Worm (Caenorhabditis elegans) whole organism, L1 larva: ENCODE results near the gene srv-5.

Experiments used
- C04F5.9 ChIP-seq: sonication (generic microtip); optimal IDR thresholded peaks from 2 replicates; lab custom pipeline; 2016; ENCODE audit warnings: missing genetic modification characterization, missing compliant biosample characterization
- C16A3.4 ChIP-seq: fragments of 150-350 bp; optimal IDR thresholded peaks from 2 replicates; lab custom pipeline; 2014; ENCODE audit warnings: missing biosample characterization, missing genetic modification characterization
- F16B12.6 ChIP-seq: fragments of 150-350 bp; optimal IDR thresholded peaks from 2 replicates; lab custom pipeline; 2014; ENCODE audit warnings: missing biosample characterization, missing genetic modification characterization
- Y116A8C.19 ChIP-seq: sonication (generic microtip); optimal IDR thresholded peaks from 2 replicates; lab custom pipeline; 2016; ENCODE audit warnings: missing compliant biosample characterization, missing genetic modification characterization, borderline replicate concordance
- aha-1 ChIP-seq: fragments of 150-350 bp; optimal IDR thresholded peaks from 2 replicates; lab custom pipeline; 2014; ENCODE audit warnings: missing biosample characterization, missing genetic modification characterization
- alr-1 ChIP-seq: fragments of 200-800 bp; sonication (Bioruptor generic); optimal IDR thresholded peaks from 2 replicates; lab custom pipeline; 2018; ENCODE audit warnings: borderline replicate concordance, mild to moderate bottlenecking, missing genetic modification characterization, missing compliant biosample characterization
- blmp-1 ChIP-seq: fragments of 150-350 bp; optimal IDR thresholded peaks from 2 replicates; lab custom pipeline; 2014; ENCODE audit warnings: missing biosample characterization, missing genetic modification characterization
- ceh-63 ChIP-seq: fragments of 200-800 bp; sonication (Bioruptor generic); optimal IDR thresholded peaks from 2 replicates; lab custom pipeline; 2018; ENCODE audit warnings: mild to moderate bottlenecking, missing genetic modification characterization, missing compliant biosample characterization
- ceh-8 ChIP-seq: fragments of 200-800 bp; sonication (Bioruptor generic); optimal IDR thresholded peaks from 2 replicates; lab custom pipeline; 2018; ENCODE audit warnings: mild to moderate bottlenecking, missing genetic modification characterization, moderate library complexity, missing compliant biosample characterization
- ceh-82 ChIP-seq, 3 experiments: fragments of 150-350 bp in 1 of 3; sonication (generic microtip) in 2 of 3; optimal IDR thresholded peaks; 2 replicates each; lab custom pipeline; 2014 to 2017; ENCODE audit warnings: missing biosample characterization in 3 of 3, missing genetic modification characterization in 3 of 3
- ceh-88 ChIP-seq: fragments of 200-800 bp; sonication (Bioruptor generic); IDR thresholded peaks from 2 replicates; pipeline ENCODE4 v1.3.6; 2022; ENCODE audit warnings: missing genetic modification characterization, missing compliant biosample characterization
- ceh-90 ChIP-seq: sonication (generic microtip); optimal IDR thresholded peaks from 2 replicates; lab custom pipeline; 2016; ENCODE audit warnings: missing genetic modification characterization, missing compliant biosample characterization
- dpl-1 ChIP-seq, 3 experiments: fragments of 150-350 bp in 2 of 3; sonication (generic microtip) in 1 of 3; optimal IDR thresholded peaks; 2 replicates each; lab custom pipeline; 2014 to 2017; ENCODE audit warnings: missing biosample characterization in 3 of 3, missing genetic modification characterization in 3 of 3, missing genetic modification reagents in 3 of 3
- dsc-1 ChIP-seq: sonication (generic microtip); optimal IDR thresholded peaks from 2 replicates; lab custom pipeline; 2016; ENCODE audit warnings: mild to moderate bottlenecking, missing genetic modification characterization, missing compliant biosample characterization
- efl-1 ChIP-seq, 4 experiments: fragments of 150-350 bp; optimal IDR thresholded peaks in 3 of 4; peaks in 1 of 4; 1 replicate in 1 of 4; 2 replicates in 3 of 4; lab custom pipeline; 2014; ENCODE audit warnings: missing biosample characterization in 2 of 4, missing genetic modification characterization in 2 of 4, missing genetic modification reagents in 2 of 4
- efl-3 ChIP-seq: fragments of 200-800 bp; sonication (Bioruptor generic); optimal IDR thresholded peaks from 2 replicates; lab custom pipeline; 2018; ENCODE audit warnings: mild to moderate bottlenecking, missing genetic modification characterization, missing compliant biosample characterization
- egl-13 ChIP-seq: sonication (generic microtip); optimal IDR thresholded peaks from 2 replicates; lab custom pipeline; 2016; ENCODE audit warnings: missing genotype, missing genetic modification reagents, missing genetic modification characterization, missing compliant biosample characterization
- elt-2 ChIP-seq: sonication (generic microtip); optimal IDR thresholded peaks from 2 replicates; lab custom pipeline; 2016; ENCODE audit warnings: missing genetic modification characterization, mild to moderate bottlenecking, inconsistent platforms, missing compliant biosample characterization, missing genetic modification reagents
- elt-3 ChIP-seq, 6 experiments: fragments of 150-350 bp in 1 of 6; sonication (generic microtip); optimal IDR thresholded peaks; 2 replicates each; lab custom pipeline; 2017 to 2018; ENCODE audit warnings: missing biosample characterization in 6 of 6, missing genetic modification characterization in 6 of 6, inconsistent platforms in 1 of 6
- fkh-10 ChIP-seq: sonication (generic microtip); optimal IDR thresholded peaks from 2 replicates; lab custom pipeline; 2017; ENCODE audit warnings: missing biosample characterization, missing genetic modification reagents, missing genetic modification characterization
- fkh-4 ChIP-seq: sonication (generic microtip); optimal IDR thresholded peaks from 2 replicates; lab custom pipeline; 2016; ENCODE audit warnings: missing compliant biosample characterization, missing genetic modification characterization, borderline replicate concordance
- fkh-8 ChIP-seq: sonication (generic microtip); optimal IDR thresholded peaks from 2 replicates; lab custom pipeline; 2016; ENCODE audit warnings: mild to moderate bottlenecking, missing genetic modification characterization, missing compliant biosample characterization
- grh-1 ChIP-seq: fragments of 200-800 bp; sonication (Bioruptor generic); IDR thresholded peaks from 2 replicates; pipeline ENCODE4 v1.3.6; 2022; ENCODE audit warnings: missing genetic modification reagents, missing genetic modification characterization, missing compliant biosample characterization
- hlh-17 ChIP-seq: fragments of 200-800 bp; sonication (Bioruptor generic); optimal IDR thresholded peaks from 2 replicates; lab custom pipeline; 2018; ENCODE audit warnings: missing genetic modification characterization, mild to moderate bottlenecking, missing compliant biosample characterization, moderate library complexity, borderline replicate concordance
- hlh-4 ChIP-seq: sonication (generic microtip); optimal IDR thresholded peaks from 2 replicates; lab custom pipeline; 2016; ENCODE audit warnings: mild to moderate bottlenecking, missing genetic modification characterization, missing compliant biosample characterization
- irx-1 ChIP-seq: sonication (generic microtip); optimal IDR thresholded peaks from 2 replicates; lab custom pipeline; 2016; ENCODE audit warnings: missing genetic modification characterization, missing compliant biosample characterization
- isw-1 ChIP-seq: fragments of 200-800 bp; sonication (Bioruptor generic); IDR thresholded peaks from 2 replicates; pipeline ENCODE4 v1.3.6; 2022; ENCODE audit warnings: missing genetic modification characterization, missing compliant biosample characterization
- jun-1 ChIP-seq: fragments of 150-350 bp; optimal IDR thresholded peaks from 2 replicates; lab custom pipeline; 2014; ENCODE audit warnings: missing biosample characterization, missing genetic modification reagents, missing genetic modification characterization
- lin-13 ChIP-seq: fragments of 150-350 bp; optimal IDR thresholded peaks from 2 replicates; lab custom pipeline; 2014; ENCODE audit warnings: missing biosample characterization, missing genetic modification reagents, missing genetic modification characterization
- lir-3 ChIP-seq: sonication (generic microtip); optimal IDR thresholded peaks from 2 replicates; lab custom pipeline; 2016; ENCODE audit warnings: mild to moderate bottlenecking, missing genetic modification characterization, moderate library complexity, missing compliant biosample characterization; ENCODE audit not compliant: poor library complexity
- lsy-2 ChIP-seq, 2 experiments: fragments of 150-350 bp; optimal IDR thresholded peaks; 2 replicates each; lab custom pipeline; 2014; ENCODE audit warnings: missing biosample characterization in 2 of 2, missing genetic modification characterization in 2 of 2
- mdl-1 ChIP-seq, 2 experiments: fragments of 150-350 bp; optimal IDR thresholded peaks; 2 replicates each; lab custom pipeline; 2014 to 2017; ENCODE audit warnings: missing biosample characterization in 2 of 2, missing genetic modification characterization in 2 of 2, inconsistent platforms in 1 of 2
- mef-2 ChIP-seq: fragments of 150-350 bp; optimal IDR thresholded peaks from 2 replicates; lab custom pipeline; 2014; ENCODE audit warnings: missing biosample characterization, missing genetic modification characterization
- mep-1 ChIP-seq: fragments of 150-350 bp; optimal IDR thresholded peaks from 2 replicates; lab custom pipeline; 2014; ENCODE audit warnings: missing biosample characterization, missing genetic modification characterization
- nhr-19 ChIP-seq: fragments of 200-800 bp; sonication (Bioruptor generic); conservative IDR thresholded peaks from 2 replicates; pipeline ENCODE4 v1.3.6; 2022; ENCODE audit warnings: missing genetic modification characterization, missing compliant biosample characterization
- nhr-20 ChIP-seq: sonication (generic microtip); optimal IDR thresholded peaks from 2 replicates; lab custom pipeline; 2016; ENCODE audit warnings: mild to moderate bottlenecking, missing genetic modification characterization, missing compliant biosample characterization
- nhr-71 ChIP-seq: sonication (generic microtip); optimal IDR thresholded peaks from 2 replicates; lab custom pipeline; 2016; ENCODE audit warnings: mild to moderate bottlenecking, missing genetic modification characterization, moderate library complexity, missing compliant biosample characterization
- nhr-85 ChIP-seq: sonication (generic microtip); peaks from one replicate; lab custom pipeline; 2016; ENCODE audit warnings: missing genetic modification characterization, inconsistent platforms, missing compliant biosample characterization
- pag-3 ChIP-seq: sonication (generic microtip); optimal IDR thresholded peaks from 2 replicates; lab custom pipeline; 2017; ENCODE audit warnings: missing genetic modification characterization, mild to moderate bottlenecking, missing compliant biosample characterization, antibody characterized with exemption, borderline replicate concordance; ENCODE audit not compliant: insufficient read depth
- pqm-1 ChIP-seq: sonication (generic microtip); optimal IDR thresholded peaks from 3 replicates; lab custom pipeline; 2017; ENCODE audit warnings: missing biosample characterization, missing genetic modification characterization
- snpc-4 ChIP-seq: fragments of 150-350 bp; optimal IDR thresholded peaks from 2 replicates; lab custom pipeline; 2014; ENCODE audit warnings: missing biosample characterization, missing genetic modification characterization
- sox-4 ChIP-seq: sonication (generic microtip); optimal IDR thresholded peaks from 2 replicates; lab custom pipeline; 2016; ENCODE audit warnings: missing genetic modification characterization, missing compliant biosample characterization
- sptf-1 ChIP-seq: fragments of 150-350 bp; optimal IDR thresholded peaks from 2 replicates; lab custom pipeline; 2014; ENCODE audit warnings: missing biosample characterization, missing genetic modification characterization
- swsn-7 ChIP-seq: sonication (generic microtip); optimal IDR thresholded peaks from 2 replicates; lab custom pipeline; 2016; ENCODE audit warnings: missing genetic modification characterization, missing compliant biosample characterization
- tbx-2 ChIP-seq: sonication (generic microtip); optimal IDR thresholded peaks from 2 replicates; lab custom pipeline; 2016; ENCODE audit warnings: missing genetic modification characterization, missing compliant biosample characterization
- unc-130 ChIP-seq: fragments of 150-350 bp; optimal IDR thresholded peaks from 2 replicates; lab custom pipeline; 2017; ENCODE audit warnings: missing biosample characterization, missing genetic modification characterization, inconsistent platforms
- unc-86 ChIP-seq: sonication (generic microtip); optimal IDR thresholded peaks from 2 replicates; lab custom pipeline; 2016; ENCODE audit warnings: missing genetic modification characterization, missing compliant biosample characterization
- unc-98 ChIP-seq: fragments of 200-800 bp; sonication (Bioruptor generic); IDR thresholded peaks from 2 replicates; pipeline ENCODE4 v1.3.6; 2022; ENCODE audit warnings: missing genetic modification characterization, missing compliant biosample characterization
- zag-1 ChIP-seq: fragments of 150-350 bp; optimal IDR thresholded peaks from 2 replicates; lab custom pipeline; 2014; ENCODE audit warnings: missing biosample characterization, missing genetic modification characterization
- zip-4 ChIP-seq: fragments of 200-800 bp; sonication (Bioruptor generic); optimal IDR thresholded peaks from 2 replicates; lab custom pipeline; 2018; ENCODE audit warnings: mild to moderate bottlenecking, missing genetic modification characterization, moderate library complexity, missing compliant biosample characterization
- ztf-4 ChIP-seq: fragments of 150-350 bp; optimal IDR thresholded peaks from 2 replicates; lab custom pipeline; 2014; ENCODE audit warnings: missing biosample characterization, missing genetic modification characterization

The srv-5 gene

DNA sequence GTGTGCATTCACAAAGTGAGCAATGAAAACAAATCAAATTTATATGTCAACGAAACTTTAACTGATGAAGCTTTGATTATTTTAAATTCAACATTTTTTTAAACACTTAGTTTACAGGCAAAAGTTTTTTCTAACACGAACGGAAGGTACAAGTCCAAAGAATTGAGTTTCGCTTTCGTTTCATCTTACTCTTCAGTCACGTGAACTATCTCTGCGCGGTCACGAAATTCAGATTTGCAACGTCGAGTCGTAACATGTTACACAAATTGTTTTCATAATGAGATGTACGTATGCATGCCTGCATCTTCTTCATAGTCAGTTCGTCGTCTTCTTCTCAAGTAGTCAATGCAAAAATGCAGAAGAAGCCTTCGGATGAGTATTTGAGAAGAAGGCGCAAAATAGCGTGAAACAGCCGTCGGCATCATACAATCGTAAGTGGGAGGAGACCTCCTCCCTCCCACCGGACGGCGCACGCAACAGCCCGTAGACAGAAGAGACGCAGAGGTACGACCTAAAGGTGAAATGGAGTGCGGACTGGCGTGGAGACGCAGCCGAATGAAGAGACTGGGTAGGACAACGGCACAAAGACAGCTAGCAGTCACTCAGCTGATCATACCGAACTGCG lies 13.2 kb downstream of the srv-5 start, which contains the start of gene coel-1 (continued):
- TF ChIP-seq efl-1 (optimal IDR thresholded peaks at IDR 0.05; lab: Kevin White, UChicago): peak in 1 of 2 experiments; percentile 41
- TF ChIP-seq efl-1 (GFP tag; optimal IDR thresholded peaks at IDR 0.05 in 1 of 2; lab: Kevin White, UChicago): peak in 1 of 2 experiments; percentile 82
- TF ChIP-seq aha-1 (tag; lab: Kevin White, UChicago): no peak
- TF ChIP-seq unc-86 (tag; lab: Kevin White, UChicago): peak; percentile 57
- peak; percentile 36 for TF ChIP-seq swsn-7 (tag; lab: Kevin White, UChicago)
- peak; percentile 62 for TF ChIP-seq fkh-10 (GFP tag; lab: Kevin White, UChicago)
- peak; percentile 14 for TF ChIP-seq irx-1 (tag; lab: Kevin White, UChicago)
- TF ChIP-seq tbx-2 (tag; lab: Kevin White, UChicago): peak; percentile 41
- TF ChIP-seq mep-1 (tag; lab: Kevin White, UChicago): peak; percentile 13
- no peak for TF ChIP-seq isw-1
- TF ChIP-seq mdl-1 (tag; optimal IDR thresholded peaks at IDR 0.05; lab: Kevin White, UChicago): peak in 1 of 2 experiments; percentile 68
- no peak for TF ChIP-seq zag-1 (tag; lab: Kevin White, UChicago)
- peak in 1 of 6 experiments; percentile 14 for TF ChIP-seq elt-3 (tag; optimal IDR thresholded peaks at IDR 0.05; lab: Kevin White, UChicago)
- peak; percentile 56 for TF ChIP-seq egl-13
- TF ChIP-seq alr-1 (tag; lab: Kevin White, UChicago): no peak
- TF ChIP-seq ceh-82 (tag; optimal IDR thresholded peaks at IDR 0.05; lab: Kevin White, UChicago): peak in 2 of 3 experiments; percentile 41 to 61
- peak; percentile 41 for TF ChIP-seq dsc-1 (tag; lab: Kevin White, UChicago)
- TF ChIP-seq efl-3 (GFP tag; lab: Kevin White, UChicago): no peak
- TF ChIP-seq ceh-8 (GFP tag; lab: Kevin White, UChicago): no peak
- no peak for TF ChIP-seq ztf-4 (tag; lab: Kevin White, UChicago)
- no peak for TF ChIP-seq C04F5.9 (tag; lab: Kevin White, UChicago)
- TF ChIP-seq F16B12.6 (tag; lab: Kevin White, UChicago): peak; percentile 11
- TF ChIP-seq nhr-71 (tag; lab: Kevin White, UChicago): peak; percentile 70
- TF ChIP-seq mef-2: no peak
- peak in 1 of 2 experiments; percentile 38 for TF ChIP-seq lsy-2 (tag; optimal IDR thresholded peaks at IDR 0.05; lab: Kevin White, UChicago)
- TF ChIP-seq fkh-8 (tag; lab: Kevin White, UChicago): no peak
- TF ChIP-seq zip-4 (GFP tag; lab: Kevin White, UChicago): no peak
- peak; percentile 27 for TF ChIP-seq nhr-19 (GFP tag; lab: Robert Waterston, UW)
- no peak for TF ChIP-seq grh-1
- peak; percentile 46 for TF ChIP-seq C16A3.4 (tag; lab: Kevin White, UChicago)
- TF ChIP-seq unc-130: peak; percentile 5
- TF ChIP-seq sox-4 (tag; lab: Kevin White, UChicago): no peak
- TF ChIP-seq lir-3: no peak
- no peak for TF ChIP-seq fkh-4
- TF ChIP-seq elt-2 (tag; lab: Kevin White, UChicago): peak; percentile 12
- no peak for TF ChIP-seq snpc-4 (tag; lab: Kevin White, UChicago)
- no peak for TF ChIP-seq hlh-17 (GFP tag; lab: Kevin White, UChicago)
- no peak for TF ChIP-seq pag-3 (tag; lab: Kevin White, UChicago)
- no peak for TF ChIP-seq ceh-90
- peak; percentile 75 for TF ChIP-seq blmp-1 (tag; lab: Kevin White, UChicago)
- no peak for TF ChIP-seq sptf-1
- TF ChIP-seq jun-1 (tag; lab: Kevin White, UChicago): peak; percentile 33
- TF ChIP-seq nhr-20: peak; percentile 60
- no peak for TF ChIP-seq ceh-88 (GFP tag; lab: Robert Waterston, UW)
- no peak for TF ChIP-seq lin-13 (GFP tag; lab: Kevin White, UChicago)
- TF ChIP-seq Y116A8C.19 (tag; lab: Kevin White, UChicago): no peak
- TF ChIP-seq dpl-1 (GFP tag; optimal IDR thresholded peaks at IDR 0.05; lab: Kevin White, UChicago): no peak
- no peak for TF ChIP-seq pqm-1 (tag; lab: Kevin White, UChicago)
- no peak for TF ChIP-seq unc-98 (GFP tag; lab: Robert Waterston, UW)
- TF ChIP-seq ceh-63 (GFP tag; lab: Kevin White, UChicago): no peak
- peak; percentile 81 for TF ChIP-seq nhr-85 (tag; lab: Kevin White, UChicago)
- no peak for TF ChIP-seq hlh-4 (tag; lab: Kevin White, UChicago)
